Worm (Caenorhabditis elegans): ENCODE measurements around the gene F58H1.6.

- TF ChIP-seq pha-2 (tag; optimal IDR thresholded peaks at IDR 0.05), result no peak
- TF ChIP-seq pqm-1 (tag; optimal IDR thresholded peaks at IDR 0.05), result no peak
- no peak for TF ChIP-seq dve-1 (tag; optimal IDR thresholded peaks at IDR 0.05)
- no peak for TF ChIP-seq elt-2 (tag; optimal IDR thresholded peaks at IDR 0.05)
- TF ChIP-seq unc-86 (tag; optimal IDR thresholded peaks at IDR 0.05), result no peak
- TF ChIP-seq pros-1 (tag; optimal IDR thresholded peaks at IDR 0.05), result no peak
- no peak for TF ChIP-seq ceh-2 (tag; optimal IDR thresholded peaks at IDR 0.05)
- no peak for TF ChIP-seq rnt-1 (tag; optimal IDR thresholded peaks at IDR 0.05)
- TF ChIP-seq ceh-34 (tag; optimal IDR thresholded peaks at IDR 0.05), result no peak
These were observed 1.3 kb downstream of the F58H1.6 start for ce11 chrV:11943737-11944136.
